Fruit fly (Drosophila melanogaster): Measurements from ENCODE around the gene ogre.

Gene ogre

dm6 chrX:7001135-7001769 lies 10.1 kb upstream of the ogre start (continued):
- TF ChIP-seq Oaz (GFP tag; IDR thresholded peaks at IDR 0.05) (no peak), CG14965 (GFP tag; optimal IDR thresholded peaks at IDR 0.05; ENCODE audit: borderline replicate concordance) (no peak), ab (GFP tag; optimal IDR thresholded peaks at IDR 0.05) (no peak), psq (GFP tag; optimal IDR thresholded peaks at IDR 0.05) (no peak), CG3726 (GFP tag; IDR thresholded peaks at IDR 0.05) (no peak), bowl (GFP tag; IDR thresholded peaks at IDR 0.05) (no peak), CG14667 (GFP tag; IDR thresholded peaks at IDR 0.05) (peak; percentile 41; the same call in 1 of the 2 replicates), CG10979 (tag; optimal IDR thresholded peaks at IDR 0.05) (peak; percentile 35), mam (GFP tag; optimal IDR thresholded peaks at IDR 0.05) (no peak), insv (GFP tag; optimal IDR thresholded peaks at IDR 0.05) (peak in 1 of 2 experiments; percentile 35), Optix (GFP tag; IDR thresholded peaks at IDR 0.05) (0 out of 3 replicates have a peak, but pooled peaks have one; percentile 44), Deaf1 (tag; optimal IDR thresholded peaks at IDR 0.05) (peak; percentile 94), eve (GFP tag; optimal IDR thresholded peaks at IDR 0.05) (peak in 1 of 2 experiments; percentile 42), abd-A (tag; optimal IDR thresholded peaks at IDR 0.05) (no peak), CG6175 (GFP tag; IDR thresholded peaks at IDR 0.05) (no peak), usp (GFP tag; optimal IDR thresholded peaks at IDR 0.05) (no peak), CG8944 (GFP tag; optimal IDR thresholded peaks at IDR 0.05) (no peak), sug (tag; optimal IDR thresholded peaks at IDR 0.05) (no peak), yki (optimal IDR thresholded peaks at IDR 0.05) (no peak), CG18476 (GFP tag; optimal IDR thresholded peaks at IDR 0.05) (no peak), Dref (GFP tag; IDR thresholded peaks at IDR 0.05) (no peak), Rfx (GFP tag; IDR thresholded peaks at IDR 0.05) (peak; percentile 81), Nf-YB (GFP tag; optimal IDR thresholded peaks at IDR 0.05) (no peak), CG9817 (tag; optimal IDR thresholded peaks at IDR 0.05) (peak; percentile 33), CG13424 (tag; optimal IDR thresholded peaks at IDR 0.05) (peak; percentile 63), onecut (GFP tag; IDR thresholded peaks at IDR 0.05) (no peak), Dad (GFP tag; optimal IDR thresholded peaks at IDR 0.05) (no peak), HLH54F (GFP tag; optimal IDR thresholded peaks at IDR 0.05) (peak; percentile 2), CG7271 (tag; optimal IDR thresholded peaks at IDR 0.05) (no peak), Nf-YC (tag; optimal IDR thresholded peaks at IDR 0.05) (no peak), Ets65A (GFP tag) (peak; percentile 7), Max (GFP tag; optimal IDR thresholded peaks at IDR 0.05) (peak; percentile 33), vnd (GFP tag; IDR thresholded peaks at IDR 0.05; ENCODE audit: partially characterized antibody) (no peak), danr (GFP tag; IDR thresholded peaks at IDR 0.05) (no peak), CG4424 (GFP tag; optimal IDR thresholded peaks at IDR 0.05) (peak; percentile 48), Vsx1 (GFP tag; optimal IDR thresholded peaks at IDR 0.05) (peak; percentile 56), Mes4 (GFP tag; optimal IDR thresholded peaks at IDR 0.05) (no peak), CG1024 (GFP tag; IDR thresholded peaks at IDR 0.05) (peak; percentile 45), Neu2 (GFP tag; optimal IDR thresholded peaks at IDR 0.05; ENCODE audit: borderline replicate concordance) (no peak), ind (GFP tag; optimal IDR thresholded peaks at IDR 0.05) (peak; percentile 28), dimm (GFP tag; IDR thresholded peaks at IDR 0.05) (no peak), HHEX (GFP tag; optimal IDR thresholded peaks at IDR 0.05) (peak; percentile 12), gfzf (GFP tag; optimal IDR thresholded peaks at IDR 0.05) (no peak), CG8089 (GFP tag; optimal IDR thresholded peaks at IDR 0.05) (no peak), CG3838 (GFP tag; optimal IDR thresholded peaks at IDR 0.05) (no peak), CG9437 (GFP tag; optimal IDR thresholded peaks at IDR 0.05) (peak; percentile 36), Abd-B (GFP tag; optimal IDR thresholded peaks at IDR 0.05) (peak; percentile 8), BtbVII (GFP tag; optimal IDR thresholded peaks at IDR 0.05) (peak; percentile 9), CG7745 (tag; optimal IDR thresholded peaks at IDR 0.05) (no peak), B-H2 (GFP tag; optimal IDR thresholded peaks at IDR 0.05) (no peak), stc (GFP tag; IDR thresholded peaks at IDR 0.05) (0 out of 2 replicates have a peak, but pooled peaks have one; percentile 5)

All from whole organism, embryonic.